Worm (Caenorhabditis elegans) whole organism, L1 larva: Measurements from ENCODE around the gene R10E11.9.

Experiments
- C16A3.4 ChIP-seq: fragments of 150-350 bp; optimal IDR thresholded peaks from 2 replicates; lab custom pipeline; 2014; ENCODE audit warnings: missing biosample characterization, missing genetic modification characterization
- C34B4.2 ChIP-seq: sonication (generic microtip); optimal IDR thresholded peaks from 2 replicates; lab custom pipeline; 2017; ENCODE audit warnings: mild to moderate bottlenecking, missing genetic modification characterization, missing compliant biosample characterization
- F16B12.6 ChIP-seq: fragments of 150-350 bp; optimal IDR thresholded peaks from 2 replicates; lab custom pipeline; 2014; ENCODE audit warnings: missing biosample characterization, missing genetic modification characterization
- Y116A8C.19 ChIP-seq: sonication (generic microtip); optimal IDR thresholded peaks from 2 replicates; lab custom pipeline; 2016; ENCODE audit warnings: missing compliant biosample characterization, missing genetic modification characterization, borderline replicate concordance
- aha-1 ChIP-seq: fragments of 150-350 bp; optimal IDR thresholded peaks from 2 replicates; lab custom pipeline; 2014; ENCODE audit warnings: missing biosample characterization, missing genetic modification characterization
- alr-1 ChIP-seq: fragments of 200-800 bp; sonication (Bioruptor generic); optimal IDR thresholded peaks from 2 replicates; lab custom pipeline; 2018; ENCODE audit warnings: borderline replicate concordance, mild to moderate bottlenecking, missing genetic modification characterization, missing compliant biosample characterization
- aly-2 ChIP-seq: fragments of 150-350 bp; optimal IDR thresholded peaks from 2 replicates; lab custom pipeline; 2014; ENCODE audit warnings: missing biosample characterization, missing genetic modification characterization
- ama-1 ChIP-seq: fragments of 150-350 bp; optimal IDR thresholded peaks from 2 replicates; lab custom pipeline; 2014
- ceh-63 ChIP-seq: fragments of 200-800 bp; sonication (Bioruptor generic); optimal IDR thresholded peaks from 2 replicates; lab custom pipeline; 2018; ENCODE audit warnings: mild to moderate bottlenecking, missing genetic modification characterization, missing compliant biosample characterization
- ceh-8 ChIP-seq: fragments of 200-800 bp; sonication (Bioruptor generic); optimal IDR thresholded peaks from 2 replicates; lab custom pipeline; 2018; ENCODE audit warnings: mild to moderate bottlenecking, missing genetic modification characterization, moderate library complexity, missing compliant biosample characterization
- ceh-88 ChIP-seq: fragments of 200-800 bp; sonication (Bioruptor generic); IDR thresholded peaks from 2 replicates; pipeline ENCODE4 v1.3.6; 2022; ENCODE audit warnings: missing genetic modification characterization, missing compliant biosample characterization
- ces-1 ChIP-seq: fragments of 150-350 bp; optimal IDR thresholded peaks from 2 replicates; lab custom pipeline; 2014; ENCODE audit warnings: missing biosample characterization, missing genetic modification reagents, missing genetic modification characterization
- dsc-1 ChIP-seq: sonication (generic microtip); optimal IDR thresholded peaks from 2 replicates; lab custom pipeline; 2016; ENCODE audit warnings: mild to moderate bottlenecking, missing genetic modification characterization, missing compliant biosample characterization
- efl-1 ChIP-seq, 4 experiments: fragments of 150-350 bp; optimal IDR thresholded peaks in 3 of 4; peaks in 1 of 4; 1 replicate in 1 of 4; 2 replicates in 3 of 4; lab custom pipeline; 2014; ENCODE audit warnings: missing biosample characterization in 2 of 4, missing genetic modification characterization in 2 of 4, missing genetic modification reagents in 2 of 4
- egl-27 ChIP-seq, 2 experiments: fragments of 150-350 bp in 1 of 2; sonication (generic microtip); optimal IDR thresholded peaks; 3 replicates each; lab custom pipeline; 2017 to 2018; ENCODE audit warnings: missing biosample characterization in 2 of 2, missing genetic modification characterization in 2 of 2, missing genetic modification reagents in 2 of 2
- elt-2 ChIP-seq: sonication (generic microtip); optimal IDR thresholded peaks from 2 replicates; lab custom pipeline; 2016; ENCODE audit warnings: missing genetic modification characterization, mild to moderate bottlenecking, inconsistent platforms, missing compliant biosample characterization, missing genetic modification reagents
- ets-5 ChIP-seq: fragments of 200-800 bp; sonication (Bioruptor generic); IDR thresholded peaks from 2 replicates; pipeline ENCODE4 v1.3.6; 2022; ENCODE audit warnings: missing genetic modification characterization, missing compliant biosample characterization
- fkh-10 ChIP-seq: sonication (generic microtip); optimal IDR thresholded peaks from 2 replicates; lab custom pipeline; 2017; ENCODE audit warnings: missing biosample characterization, missing genetic modification reagents, missing genetic modification characterization
- fkh-8 ChIP-seq: sonication (generic microtip); optimal IDR thresholded peaks from 2 replicates; lab custom pipeline; 2016; ENCODE audit warnings: mild to moderate bottlenecking, missing genetic modification characterization, missing compliant biosample characterization
- fos-1 ChIP-seq: fragments of 150-350 bp; optimal IDR thresholded peaks from 2 replicates; lab custom pipeline; 2014; ENCODE audit warnings: missing biosample characterization, missing genetic modification characterization
- grh-1 ChIP-seq: fragments of 200-800 bp; sonication (Bioruptor generic); IDR thresholded peaks from 2 replicates; pipeline ENCODE4 v1.3.6; 2022; ENCODE audit warnings: missing genetic modification reagents, missing genetic modification characterization, missing compliant biosample characterization
- hlh-4 ChIP-seq: sonication (generic microtip); optimal IDR thresholded peaks from 2 replicates; lab custom pipeline; 2016; ENCODE audit warnings: mild to moderate bottlenecking, missing genetic modification characterization, missing compliant biosample characterization
- isw-1 ChIP-seq: fragments of 200-800 bp; sonication (Bioruptor generic); IDR thresholded peaks from 2 replicates; pipeline ENCODE4 v1.3.6; 2022; ENCODE audit warnings: missing genetic modification characterization, missing compliant biosample characterization
- jun-1 ChIP-seq: fragments of 150-350 bp; optimal IDR thresholded peaks from 2 replicates; lab custom pipeline; 2014; ENCODE audit warnings: missing biosample characterization, missing genetic modification reagents, missing genetic modification characterization
- lin-14 ChIP-seq: fragments of 200-800 bp; sonication (Bioruptor generic); optimal IDR thresholded peaks from 2 replicates; lab custom pipeline; 2018; ENCODE audit warnings: mild to moderate bottlenecking, missing genetic modification characterization, moderate library complexity, missing compliant biosample characterization
- lin-35 ChIP-seq, 2 experiments: fragments of 150-350 bp; optimal IDR thresholded peaks; 2 replicates each; lab custom pipeline; 2014; ENCODE audit warnings: missing biosample characterization in 2 of 2, missing genetic modification characterization in 2 of 2, missing genetic modification reagents in 2 of 2
- lir-3 ChIP-seq: sonication (generic microtip); optimal IDR thresholded peaks from 2 replicates; lab custom pipeline; 2016; ENCODE audit warnings: mild to moderate bottlenecking, missing genetic modification characterization, moderate library complexity, missing compliant biosample characterization; ENCODE audit not compliant: poor library complexity
- lsy-2 ChIP-seq, 2 experiments: fragments of 150-350 bp; optimal IDR thresholded peaks; 2 replicates each; lab custom pipeline; 2014; ENCODE audit warnings: missing biosample characterization in 2 of 2, missing genetic modification characterization in 2 of 2
- mef-2 ChIP-seq: fragments of 150-350 bp; optimal IDR thresholded peaks from 2 replicates; lab custom pipeline; 2014; ENCODE audit warnings: missing biosample characterization, missing genetic modification characterization
- mep-1 ChIP-seq: fragments of 150-350 bp; optimal IDR thresholded peaks from 2 replicates; lab custom pipeline; 2014; ENCODE audit warnings: missing biosample characterization, missing genetic modification characterization
- nhr-20 ChIP-seq: sonication (generic microtip); optimal IDR thresholded peaks from 2 replicates; lab custom pipeline; 2016; ENCODE audit warnings: mild to moderate bottlenecking, missing genetic modification characterization, missing compliant biosample characterization
- nhr-237 ChIP-seq: fragments of 150-350 bp; optimal IDR thresholded peaks from 2 replicates; lab custom pipeline; 2014; ENCODE audit warnings: missing biosample characterization, missing genetic modification characterization
- nhr-47 ChIP-seq: sonication (generic microtip); optimal IDR thresholded peaks from 2 replicates; lab custom pipeline; 2016; ENCODE audit warnings: mild to moderate bottlenecking, missing genetic modification characterization, moderate library complexity, missing compliant biosample characterization
- nhr-71 ChIP-seq: sonication (generic microtip); optimal IDR thresholded peaks from 2 replicates; lab custom pipeline; 2016; ENCODE audit warnings: mild to moderate bottlenecking, missing genetic modification characterization, moderate library complexity, missing compliant biosample characterization
- nhr-76 ChIP-seq: sonication (generic microtip); optimal IDR thresholded peaks from 2 replicates; lab custom pipeline; 2017; ENCODE audit warnings: missing biosample characterization, missing genetic modification characterization
- nhr-77 ChIP-seq: fragments of 150-350 bp; optimal IDR thresholded peaks from 2 replicates; lab custom pipeline; 2014; ENCODE audit warnings: missing biosample characterization, missing genetic modification characterization
- nhr-85 ChIP-seq: sonication (generic microtip); peaks from one replicate; lab custom pipeline; 2016; ENCODE audit warnings: missing genetic modification characterization, inconsistent platforms, missing compliant biosample characterization
- nhr-90 ChIP-seq: sonication (generic microtip); optimal IDR thresholded peaks from 2 replicates; lab custom pipeline; 2016; ENCODE audit warnings: mild to moderate bottlenecking, missing genetic modification characterization, missing compliant biosample characterization; ENCODE audit not compliant: poor library complexity
- rnt-1 ChIP-seq: sonication (generic microtip); optimal IDR thresholded peaks from 2 replicates; lab custom pipeline; 2016; ENCODE audit warnings: mild to moderate bottlenecking, missing genetic modification characterization, moderate library complexity, missing compliant biosample characterization
- snu-23 ChIP-seq: sonication (generic microtip); optimal IDR thresholded peaks from 2 replicates; lab custom pipeline; 2016; ENCODE audit warnings: missing genetic modification characterization, missing compliant biosample characterization
- sox-4 ChIP-seq: sonication (generic microtip); optimal IDR thresholded peaks from 2 replicates; lab custom pipeline; 2016; ENCODE audit warnings: missing genetic modification characterization, missing compliant biosample characterization
- tbx-2 ChIP-seq: sonication (generic microtip); optimal IDR thresholded peaks from 2 replicates; lab custom pipeline; 2016; ENCODE audit warnings: missing genetic modification characterization, missing compliant biosample characterization
- unc-86 ChIP-seq: sonication (generic microtip); optimal IDR thresholded peaks from 2 replicates; lab custom pipeline; 2016; ENCODE audit warnings: missing genetic modification characterization, missing compliant biosample characterization
- vab-15 ChIP-seq: sonication (generic microtip); optimal IDR thresholded peaks from 2 replicates; lab custom pipeline; 2017; ENCODE audit warnings: missing genotype, mild to moderate bottlenecking, missing genetic modification characterization, missing compliant biosample characterization
- xbp-1 ChIP-seq: sonication (generic microtip); optimal IDR thresholded peaks from 2 replicates; lab custom pipeline; 2016; ENCODE audit warnings: missing genetic modification characterization, missing compliant biosample characterization
- ztf-11 ChIP-seq, 2 experiments: sonication (generic microtip); optimal IDR thresholded peaks; 2 replicates each; lab custom pipeline; 2016 to 2017; ENCODE audit warnings: missing genetic modification characterization in 2 of 2, missing biosample characterization in 1 of 2, missing compliant biosample characterization in 1 of 2

R10E11.9 gene

ce11 chrIII:9782483-9783081 lies 10.9 kb downstream of the R10E11.9 start, which contains the start of gene R10E11.6:
R10E11.6 (plus strand) TSS chrIII:9783006.
- no peak for TF ChIP-seq nhr-20
- no peak for TF ChIP-seq efl-1 (optimal IDR thresholded peaks at IDR 0.05; lab: Kevin White, UChicago)
- peak in 1 of 2 experiments; percentile 93 for TF ChIP-seq efl-1 (GFP tag; optimal IDR thresholded peaks at IDR 0.05 in 1 of 2; lab: Kevin White, UChicago)
- TF ChIP-seq, all 84 proteins: peak for 1

ce11 chrIII:9782011-9782436 lies 11.4 kb downstream of the R10E11.9 start, which contains the start of gene vha-2:
vha-2 (plus strand) TSS chrIII:9782164.
- peak; percentile 8 for TF ChIP-seq ceh-63
- peak; percentile 60 for TF ChIP-seq aly-2 (tag; lab: Kevin White, UChicago)
- peak in 1 of 2 experiments; percentile 13 for TF ChIP-seq lin-35 (GFP tag; optimal IDR thresholded peaks at IDR 0.05; lab: Kevin White, UChicago)
- TF ChIP-seq alr-1 (tag; lab: Kevin White, UChicago), result peak; percentile 93
- TF ChIP-seq jun-1 (tag; lab: Kevin White, UChicago), result no peak
- TF ChIP-seq dsc-1 (tag; lab: Kevin White, UChicago), result no peak
- no peak for TF ChIP-seq nhr-47 (tag; lab: Kevin White, UChicago)
- TF ChIP-seq grh-1 (GFP tag; lab: Robert Waterston, UW), result 0 out of 2 replicates have a peak, but pooled peaks have one; percentile 10
- peak; percentile 80 for TF ChIP-seq nhr-85
- TF ChIP-seq lsy-2 (tag; optimal IDR thresholded peaks at IDR 0.05; lab: Kevin White, UChicago), result no peak
- peak; percentile 32 for TF ChIP-seq nhr-71 (tag; lab: Kevin White, UChicago)

- TF ChIP-seq xbp-1, result peak; percentile 67
- TF ChIP-seq ama-1 (lab: Kevin White, UChicago), result peak; percentile 56
- no peak for TF ChIP-seq ets-5 (GFP tag; lab: Robert Waterston, UW)
- no peak for TF ChIP-seq hlh-4 (tag; lab: Kevin White, UChicago)
- peak; percentile 91 for TF ChIP-seq C16A3.4 (tag; lab: Kevin White, UChicago)
- TF ChIP-seq egl-27 (tag; optimal IDR thresholded peaks at IDR 0.05; lab: Kevin White, UChicago), result no peak
- TF ChIP-seq C34B4.2 (tag; lab: Kevin White, UChicago), result no peak
- peak; percentile 94 for TF ChIP-seq snu-23
- peak; percentile 73 for TF ChIP-seq isw-1
- peak; percentile 61 for TF ChIP-seq fos-1 (tag; lab: Kevin White, UChicago)
- TF ChIP-seq aha-1 (tag; lab: Kevin White, UChicago), result no peak
- TF ChIP-seq vab-15 (tag; lab: Kevin White, UChicago), result peak; percentile 24
- TF ChIP-seq sox-4 (tag; lab: Kevin White, UChicago), result no peak
- TF ChIP-seq Y116A8C.19 (tag; lab: Kevin White, UChicago), result no peak
- TF ChIP-seq lsy-2 (tag; optimal IDR thresholded peaks at IDR 0.05; lab: Kevin White, UChicago), result peak; percentile 86 to 97
- no peak for TF ChIP-seq ces-1 (GFP tag; lab: Kevin White, UChicago)
- TF ChIP-seq ceh-88, result no peak; the same call in 1 of the 2 replicates
- peak; percentile 87 for TF ChIP-seq mep-1 (tag; lab: Kevin White, UChicago)
- TF ChIP-seq rnt-1, result peak; percentile 73
- peak; percentile 64 for TF ChIP-seq F16B12.6 (tag; lab: Kevin White, UChicago)
- TF ChIP-seq ceh-8 (GFP tag; lab: Kevin White, UChicago), result no peak
- peak; percentile 93 for TF ChIP-seq lin-14 (GFP tag; lab: Kevin White, UChicago)
- TF ChIP-seq nhr-76 (tag; lab: Kevin White, UChicago), result no peak
- TF ChIP-seq fkh-8 (tag; lab: Kevin White, UChicago), result peak; percentile 77
- peak; percentile 34 for TF ChIP-seq lir-3
- TF ChIP-seq tbx-2 (tag; lab: Kevin White, UChicago), result peak; percentile 81
- peak; percentile 71 for TF ChIP-seq nhr-90 (tag; lab: Kevin White, UChicago)
- TF ChIP-seq elt-2 (tag; lab: Kevin White, UChicago), result no peak
- TF ChIP-seq aly-2 (tag; lab: Kevin White, UChicago), result peak; percentile 25
- peak; percentile 90 for TF ChIP-seq nhr-77 (tag; lab: Kevin White, UChicago)
- TF ChIP-seq fkh-10, result peak; percentile 2
- TF ChIP-seq ceh-63, result no peak
- TF ChIP-seq nhr-237 (tag; lab: Kevin White, UChicago), result peak; percentile 84
- TF ChIP-seq mef-2 (tag; lab: Kevin White, UChicago), result no peak
- TF ChIP-seq ztf-11 (tag; optimal IDR thresholded peaks at IDR 0.05; lab: Kevin White, UChicago), result peak in 1 of 2 experiments; percentile 18
- TF ChIP-seq nhr-47 (tag; lab: Kevin White, UChicago), result peak; percentile 78
- peak; percentile 55 for TF ChIP-seq unc-86 (tag; lab: Kevin White, UChicago)
Observed at ce11 chrIII:9780665-9781304, 12.7 kb downstream of the R10E11.9 start, which contains the start of gene vha-1. vha-1 (plus strand) TSS chrIII:9781254.
